Fruit fly (Drosophila melanogaster) whole organism, wandering third instar larva: ENCODE measurements around the gene Fbw5.

ENCODE experiments used
- Abd-B ChIP-seq: fragments of >200 bp; optimal IDR thresholded peaks from 2 replicates; lab custom pipeline; 2017; ENCODE audit warnings: missing biosample characterization, missing genetic modification characterization
- CG32264 ChIP-seq: fragments of 200-800 bp; sonication (Bioruptor generic); optimal IDR thresholded peaks from 2 replicates; lab custom pipeline; 2016; ENCODE audit warnings: missing biosample characterization, missing genetic modification characterization
- CG9705 ChIP-seq: fragments of 200-800 bp; sonication (Bioruptor generic); optimal IDR thresholded peaks from 2 replicates; lab custom pipeline; 2018; ENCODE audit warnings: missing biosample characterization, mild to moderate bottlenecking, missing genetic modification characterization
- CrebA ChIP-seq: fragments of 200-800 bp; sonication (Bioruptor generic); optimal IDR thresholded peaks from 2 replicates; lab custom pipeline; 2016; ENCODE audit warnings: missing biosample characterization, mild to moderate bottlenecking, missing genetic modification characterization, borderline replicate concordance
- Dfd ChIP-seq: fragments of >200 bp; optimal IDR thresholded peaks from 2 replicates; lab custom pipeline; 2017; ENCODE audit warnings: missing biosample characterization, missing genetic modification characterization
- Dif ChIP-seq: fragments of 200-275, 200-300 bp; sonication (Bioruptor generic); optimal IDR thresholded peaks from 2 replicates; lab custom pipeline; 2018; ENCODE audit warnings: missing biosample characterization, missing genetic modification characterization; ENCODE audit not compliant: partially characterized antibody
- GATAd ChIP-seq: sonication (Bioruptor generic); optimal IDR thresholded peaks from 2 replicates; lab custom pipeline; 2016; ENCODE audit warnings: missing biosample characterization, missing genetic modification characterization
- HLH106 ChIP-seq: fragments of 200-800 bp; optimal IDR thresholded peaks from 3 replicates; lab custom pipeline; 2019; ENCODE audit warnings: missing biosample characterization, mild to moderate bottlenecking, missing genetic modification characterization, moderate library complexity
- Hnf4 ChIP-seq: fragments of 200-800 bp; sonication (Bioruptor generic); optimal IDR thresholded peaks from 2 replicates; lab custom pipeline; 2016; ENCODE audit warnings: missing biosample characterization, mild to moderate bottlenecking, missing genetic modification characterization
- Hr78 ChIP-seq: fragments of >200 bp; optimal IDR thresholded peaks from 2 replicates; lab custom pipeline; 2017; ENCODE audit warnings: missing biosample characterization, missing genetic modification characterization
- Hr83 ChIP-seq: fragments of 200-300 bp; sonication (Bioruptor generic); optimal IDR thresholded peaks from 2 replicates; lab custom pipeline; 2016; ENCODE audit warnings: missing biosample characterization, mild to moderate bottlenecking, missing genetic modification characterization, moderate library complexity; ENCODE audit not compliant: poor library complexity, severe bottlenecking
- Jra ChIP-seq: sonication (Bioruptor generic); optimal IDR thresholded peaks from 2 replicates; lab custom pipeline; 2016; ENCODE audit warnings: missing biosample characterization, missing genetic modification characterization
- Mio ChIP-seq: sonication (Bioruptor generic); optimal IDR thresholded peaks from 2 replicates; lab custom pipeline; 2016; ENCODE audit warnings: missing biosample characterization, missing genetic modification characterization
- Myc ChIP-seq: fragments of >200 bp; optimal IDR thresholded peaks from 2 replicates; lab custom pipeline; 2017
- N ChIP-seq: fragments of >200 bp; optimal IDR thresholded peaks from 2 replicates; lab custom pipeline; 2018; ENCODE audit warnings: missing biosample characterization, missing external identifiers, missing genetic modification characterization
- OdsH ChIP-seq: fragments of 200-800 bp; sonication (Bioruptor generic); optimal IDR thresholded peaks from 2 replicates; lab custom pipeline; 2016; ENCODE audit warnings: missing biosample characterization, mild to moderate bottlenecking, missing genetic modification characterization
- Rel ChIP-seq, 2 experiments: fragments of 200-800 bp; sonication (Bioruptor generic) in 1 of 2; optimal IDR thresholded peaks; 2 replicates in 1 of 2; 3 replicates in 1 of 2; lab custom pipeline; 2016 to 2019; ENCODE audit warnings: mild to moderate bottlenecking in 2 of 2, missing biosample characterization in 2 of 2, missing genetic modification characterization in 2 of 2, moderate library complexity in 1 of 2
- Sp1 ChIP-seq: fragments of 200-800 bp; sonication (Bioruptor generic); optimal IDR thresholded peaks from 3 replicates; lab custom pipeline; 2019; ENCODE audit warnings: missing biosample characterization, mild to moderate bottlenecking, missing genetic modification characterization, moderate library complexity
- Vsx2 ChIP-seq: fragments of 200-300, 225-300 bp; sonication (Bioruptor generic); optimal IDR thresholded peaks from 2 replicates; lab custom pipeline; 2018; ENCODE audit warnings: missing biosample characterization, missing genetic modification characterization; ENCODE audit not compliant: partially characterized antibody
- br ChIP-seq: fragments of 200-800 bp; sonication (Bioruptor generic); optimal IDR thresholded peaks from 2 replicates; lab custom pipeline; 2016; ENCODE audit warnings: missing biosample characterization, missing genetic modification characterization
- brk ChIP-seq: fragments of 200-800 bp; sonication (Bioruptor generic); optimal IDR thresholded peaks from 2 replicates; lab custom pipeline; 2016; ENCODE audit warnings: missing biosample characterization, mild to moderate bottlenecking, missing genetic modification characterization
- dl ChIP-seq, 2 experiments: fragments of 175-275, 200-275 bp in 1 of 2; fragments of 200-275 bp in 1 of 2; sonication (Bioruptor generic); optimal IDR thresholded peaks; lab custom pipeline; 2018; ENCODE audit warnings: mild to moderate bottlenecking in 2 of 2, missing biosample characterization in 2 of 2, missing genetic modification characterization in 2 of 2, moderate library complexity in 2 of 2; ENCODE audit not compliant: partially characterized antibody in 2 of 2, insufficient read depth in 1 of 2
- dmrt93B ChIP-seq: fragments of 200-800 bp; sonication (Bioruptor generic); optimal IDR thresholded peaks from 2 replicates; lab custom pipeline; 2018; ENCODE audit warnings: missing biosample characterization, mild to moderate bottlenecking, missing genetic modification characterization
- dsf ChIP-seq: sonication (Bioruptor generic); optimal IDR thresholded peaks from 2 replicates; lab custom pipeline; 2016; ENCODE audit warnings: missing biosample characterization, missing genetic modification characterization, borderline replicate concordance
- ey ChIP-seq: fragments of 200-800 bp; sonication (Bioruptor generic); optimal IDR thresholded peaks from 2 replicates; lab custom pipeline; 2016; ENCODE audit warnings: missing biosample characterization, missing genetic modification characterization
- foxo ChIP-seq, 2 experiments: fragments of 200-800 bp; sonication (Bioruptor generic); optimal IDR thresholded peaks; 2 replicates in 1 of 2; 3 replicates in 1 of 2; lab custom pipeline; 2016 to 2017; ENCODE audit warnings: missing biosample characterization in 2 of 2, missing genetic modification characterization in 2 of 2
- fru ChIP-seq: fragments of 200-800 bp; sonication (Bioruptor generic); optimal IDR thresholded peaks from 3 replicates; lab custom pipeline; 2016; ENCODE audit warnings: missing biosample characterization, mild to moderate bottlenecking, missing genetic modification characterization
- h ChIP-seq: fragments of 200-800 bp; sonication (Bioruptor generic); optimal IDR thresholded peaks from 3 replicates; lab custom pipeline; 2016; ENCODE audit warnings: missing biosample characterization, mild to moderate bottlenecking, missing genetic modification characterization
- jim ChIP-seq: fragments of 175-275, 200-325 bp; sonication (Bioruptor generic); optimal IDR thresholded peaks from 2 replicates; lab custom pipeline; 2016; ENCODE audit warnings: missing biosample characterization, mild to moderate bottlenecking, missing genetic modification characterization
- lola ChIP-seq: fragments of >200 bp; optimal IDR thresholded peaks from 2 replicates; lab custom pipeline; 2017; ENCODE audit warnings: missing biosample characterization, missing genetic modification characterization
- pan ChIP-seq: fragments of >200 bp; optimal IDR thresholded peaks from 2 replicates; lab custom pipeline; 2017
- psq ChIP-seq: fragments of 200-800 bp; sonication (Bioruptor generic); optimal IDR thresholded peaks from 3 replicates; lab custom pipeline; 2017; ENCODE audit warnings: missing biosample characterization, mild to moderate bottlenecking, missing genetic modification characterization, moderate library complexity
- rgr ChIP-seq: fragments of 200-800 bp; sonication (Bioruptor generic); optimal IDR thresholded peaks from 3 replicates; lab custom pipeline; 2016; ENCODE audit warnings: missing biosample characterization, mild to moderate bottlenecking, missing genetic modification characterization
- sage ChIP-seq: fragments of 200-800 bp; sonication (Bioruptor generic); optimal IDR thresholded peaks from 2 replicates; lab custom pipeline; 2016; ENCODE audit warnings: missing biosample characterization, mild to moderate bottlenecking, missing genetic modification characterization
- sv ChIP-seq: fragments of 200-800 bp; sonication (Bioruptor generic); optimal IDR thresholded peaks from 3 replicates; lab custom pipeline; 2016; ENCODE audit warnings: missing biosample characterization, missing genetic modification characterization
- tai ChIP-seq: sonication (Bioruptor generic); optimal IDR thresholded peaks from 2 replicates; lab custom pipeline; 2016; ENCODE audit warnings: missing biosample characterization, missing genetic modification characterization
- usp ChIP-seq: fragments of >200 bp; optimal IDR thresholded peaks from 2 replicates; lab custom pipeline; 2017; ENCODE audit warnings: missing biosample characterization, missing genetic modification characterization
- woc ChIP-seq: sonication (Bioruptor generic); optimal IDR thresholded peaks from 2 replicates; lab custom pipeline; 2016; ENCODE audit warnings: missing biosample characterization, mild to moderate bottlenecking, missing genetic modification characterization

The Fbw5 gene

dm6 chr2L:6085733-6086317, 20.1 kb upstream of the Fbw5 start:
- no peak for TF ChIP-seq CG9705 (GFP tag; lab: Kevin White, UChicago)
- TF ChIP-seq OdsH, result peak; percentile 49
- TF ChIP-seq rgr (GFP tag; lab: Kevin White, UChicago), result no peak
- no peak for TF ChIP-seq Dfd (GFP tag; lab: Kevin White, UChicago)
- TF ChIP-seq Hnf4 (GFP tag; lab: Kevin White, UChicago), result peak; percentile 66
- TF ChIP-seq CrebA (GFP tag; lab: Kevin White, UChicago), result peak; percentile 42
- no peak for TF ChIP-seq Sp1 (GFP tag; lab: Kevin White, UChicago)
- peak; percentile 52 for TF ChIP-seq Hr83 (GFP tag; lab: Kevin White, UChicago)
- TF ChIP-seq usp (GFP tag; lab: Kevin White, UChicago), result no peak
- no peak for TF ChIP-seq Vsx2 (GFP tag; lab: Kevin White, UChicago)
- TF ChIP-seq h (GFP tag; lab: Kevin White, UChicago), result peak; percentile 51
- TF ChIP-seq HLH106 (tag; lab: Kevin White, UChicago), result peak; percentile 22
- no peak for TF ChIP-seq N (GFP tag; lab: Kevin White, UChicago)
- no peak for TF ChIP-seq CG32264 (GFP tag; lab: Kevin White, UChicago)
- TF ChIP-seq GATAd (GFP tag; lab: Kevin White, UChicago), result no peak
- TF ChIP-seq Jra, result no peak
- no peak for TF ChIP-seq pan
- no peak for TF ChIP-seq dl (GFP tag; optimal IDR thresholded peaks at IDR 0.05; lab: Kevin White, UChicago; ENCODE audit: insufficient read depth in 1 of 2, partially characterized antibody in 2 of 2)
- TF ChIP-seq Hr78, result no peak
- TF ChIP-seq foxo (GFP tag; optimal IDR thresholded peaks at IDR 0.05; lab: Kevin White, UChicago), result no peak
- TF ChIP-seq ey (GFP tag; lab: Kevin White, UChicago), result no peak
- TF ChIP-seq Dif (GFP tag; lab: Kevin White, UChicago), result peak; percentile 52
- TF ChIP-seq Myc, result no peak
- TF ChIP-seq psq (GFP tag; lab: Kevin White, UChicago), result peak; percentile 48
- peak; percentile 27 for TF ChIP-seq brk (GFP tag; lab: Kevin White, UChicago)
- TF ChIP-seq Abd-B (GFP tag; lab: Kevin White, UChicago), result no peak
- peak; percentile 25 for TF ChIP-seq Rel (GFP tag; optimal IDR thresholded peaks at IDR 0.05; lab: Kevin White, UChicago)
- TF ChIP-seq Rel (tag; optimal IDR thresholded peaks at IDR 0.05; lab: Kevin White, UChicago), result peak; percentile 40
- no peak for TF ChIP-seq lola
- peak; percentile 43 for TF ChIP-seq tai (GFP tag; lab: Kevin White, UChicago)
- TF ChIP-seq sage, result no peak
- no peak for TF ChIP-seq dmrt93B (GFP tag; lab: Kevin White, UChicago)
- no peak for TF ChIP-seq Mio (GFP tag; lab: Kevin White, UChicago)
- TF ChIP-seq fru (GFP tag; lab: Kevin White, UChicago), result peak; percentile 41
- no peak for TF ChIP-seq sv
- peak; percentile 4 for TF ChIP-seq br (GFP tag; lab: Kevin White, UChicago)
- TF ChIP-seq dsf (GFP tag; lab: Kevin White, UChicago), result no peak
- TF ChIP-seq jim (GFP tag; lab: Kevin White, UChicago), result no peak
- no peak for TF ChIP-seq woc (GFP tag; lab: Kevin White, UChicago)

DNA sequence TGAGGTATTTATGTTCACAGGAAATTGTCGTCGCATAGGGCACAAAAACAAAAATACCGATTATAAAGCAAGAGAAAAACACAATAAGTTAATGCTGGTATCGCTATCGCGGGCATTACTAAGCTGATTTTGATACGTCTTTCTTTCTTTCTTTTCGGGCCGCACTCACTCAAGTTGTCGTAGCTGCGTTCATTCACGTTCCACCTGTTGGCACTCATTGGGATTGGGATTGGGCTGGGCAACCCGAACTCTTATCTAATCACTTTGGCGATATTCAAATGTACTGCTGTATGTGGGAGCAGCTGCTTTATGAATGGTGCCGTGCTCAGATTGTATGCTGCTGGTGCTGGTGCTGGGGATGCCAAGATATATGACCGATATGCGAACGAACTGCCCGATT, 18.9 kb upstream of the Fbw5 start:
- TF ChIP-seq Hnf4 (GFP tag; lab: Kevin White, UChicago), result no peak
- TF ChIP-seq Hr83 (GFP tag; lab: Kevin White, UChicago), result peak; percentile 3
- no peak for TF ChIP-seq Rel (GFP tag; optimal IDR thresholded peaks at IDR 0.05; lab: Kevin White, UChicago)
- peak; percentile 49 for TF ChIP-seq Rel (tag; optimal IDR thresholded peaks at IDR 0.05; lab: Kevin White, UChicago)
- peak; percentile 9 for TF ChIP-seq h (GFP tag; lab: Kevin White, UChicago)
